Fruit fly (Drosophila melanogaster) whole organism, adult: ENCODE data around the gene Srx.

Experiments used
- CG11617 ChIP-seq: fragments of 200-800 bp; sonication (Bioruptor generic); optimal IDR thresholded peaks from 2 replicates; lab custom pipeline; 2017; ENCODE audit warnings: mild to moderate bottlenecking, missing biosample characterization, missing genetic modification reagents, missing genetic modification characterization
- CG12768 ChIP-seq: fragments of 200-800 bp; sonication (Bioruptor generic); optimal IDR thresholded peaks from 2 replicates; lab custom pipeline; 2017; ENCODE audit warnings: missing biosample characterization, missing genetic modification characterization, mild to moderate bottlenecking, moderate library complexity, missing genetic modification reagents
- CG14711 ChIP-seq: fragments of 200-800 bp; sonication (Bioruptor generic); optimal IDR thresholded peaks from 2 replicates; lab custom pipeline; 2018; ENCODE audit warnings: missing biosample characterization, mild to moderate bottlenecking, missing genetic modification characterization, moderate library complexity
- CG1620 ChIP-seq: fragments of 200-800 bp; sonication (Bioruptor generic); optimal IDR thresholded peaks from 2 replicates; lab custom pipeline; 2016; ENCODE audit warnings: missing biosample characterization, missing genetic modification characterization
- CG33017 ChIP-seq: fragments of 200-800 bp; sonication (Bioruptor generic); optimal IDR thresholded peaks from 2 replicates; lab custom pipeline; 2018; ENCODE audit warnings: missing biosample characterization, mild to moderate bottlenecking, missing genetic modification characterization, moderate library complexity
- CG5204 ChIP-seq: fragments of 200-800 bp; sonication (Bioruptor generic); optimal IDR thresholded peaks from 2 replicates; lab custom pipeline; 2016; ENCODE audit warnings: missing biosample characterization, missing genetic modification characterization
- CG7045 ChIP-seq: fragments of 200-800 bp; sonication (Bioruptor generic); optimal IDR thresholded peaks from 2 replicates; lab custom pipeline; 2017; ENCODE audit warnings: missing biosample characterization, mild to moderate bottlenecking, missing genetic modification characterization
- CG7101 ChIP-seq: fragments of 200-800 bp; sonication (Bioruptor generic); optimal IDR thresholded peaks from 2 replicates; lab custom pipeline; 2018; ENCODE audit warnings: missing biosample characterization, mild to moderate bottlenecking, missing genetic modification characterization, moderate library complexity
- Clk ChIP-seq: fragments of 200-800 bp; sonication (Bioruptor generic); optimal IDR thresholded peaks from 2 replicates; lab custom pipeline; 2017; ENCODE audit warnings: missing biosample characterization, missing genetic modification characterization
- Crg-1 ChIP-seq: fragments of 200-800 bp; sonication (Bioruptor generic); optimal IDR thresholded peaks from 2 replicates; lab custom pipeline; 2016; ENCODE audit warnings: missing biosample characterization, missing genetic modification characterization
- Hr96 ChIP-seq: fragments of 200-800 bp; sonication (Bioruptor generic); optimal IDR thresholded peaks from 2 replicates; lab custom pipeline; 2016; ENCODE audit warnings: missing biosample characterization, missing genetic modification characterization
- Mnt ChIP-seq: fragments of 200-800 bp; sonication (Bioruptor generic); optimal IDR thresholded peaks from 2 replicates; lab custom pipeline; 2016; ENCODE audit warnings: missing biosample characterization, mild to moderate bottlenecking, missing genetic modification characterization
- bab1 ChIP-seq: fragments of 200-800 bp; sonication (Bioruptor generic); optimal IDR thresholded peaks from 3 replicates; lab custom pipeline; 2019; ENCODE audit warnings: missing biosample characterization, mild to moderate bottlenecking, missing genetic modification characterization, moderate library complexity
- cic ChIP-seq: fragments of 200-800 bp; sonication (Bioruptor generic); optimal IDR thresholded peaks from 2 replicates; lab custom pipeline; 2017; ENCODE audit warnings: missing biosample characterization, mild to moderate bottlenecking, missing genetic modification characterization, moderate library complexity
- cnc ChIP-seq, 2 experiments: fragments of >200 bp; optimal IDR thresholded peaks; 2 replicates each; lab custom pipeline; 2017
- kay ChIP-seq: fragments of 200-800 bp; sonication (Bioruptor generic); peaks from one replicate; lab custom pipeline; 2016; ENCODE audit warnings: missing biosample characterization, missing genetic modification characterization, borderline replicate concordance
- ovo ChIP-seq: fragments of 200-800 bp; sonication (Bioruptor generic); optimal IDR thresholded peaks from 2 replicates; lab custom pipeline; 2016; ENCODE audit warnings: missing biosample characterization, missing genetic modification characterization
- pad ChIP-seq: fragments of 200-800 bp; sonication (Bioruptor generic); optimal IDR thresholded peaks from 3 replicates; lab custom pipeline; 2017; ENCODE audit warnings: missing biosample characterization, missing genetic modification characterization, mild to moderate bottlenecking, moderate library complexity, missing genetic modification reagents
- tj ChIP-seq: fragments of 200-800 bp; sonication (Bioruptor generic); optimal IDR thresholded peaks from 3 replicates; lab custom pipeline; 2017; ENCODE audit warnings: missing biosample characterization, mild to moderate bottlenecking, missing genetic modification characterization, moderate library complexity
- toe ChIP-seq: fragments of 200-800 bp; sonication (Bioruptor generic); optimal IDR thresholded peaks from 2 replicates; lab custom pipeline; 2016; ENCODE audit warnings: missing biosample characterization, missing genetic modification characterization

The Srx gene

DNA sequence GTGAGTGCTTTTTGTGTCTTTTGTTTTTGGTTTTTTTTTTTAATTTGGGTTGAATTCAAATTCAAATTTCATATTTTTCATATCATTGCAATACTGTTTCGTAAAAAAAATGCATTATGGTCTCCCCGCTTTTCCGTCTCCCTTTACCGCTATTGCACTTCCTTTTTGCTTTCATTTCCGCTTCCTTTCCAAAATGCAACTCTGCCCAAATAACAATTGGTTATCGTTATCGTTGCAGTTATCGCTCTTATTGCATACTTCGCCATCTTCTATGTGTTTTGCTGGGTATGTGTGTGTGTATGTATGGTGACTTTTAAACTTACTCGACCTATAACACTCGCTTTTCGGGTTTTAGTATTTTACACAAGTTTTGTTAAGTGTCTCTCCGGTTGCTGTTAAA lies 8.3 kb downstream of the Srx start:
- TF ChIP-seq CG33017 (tag; lab: Kevin White, UChicago) = no peak
- no peak for TF ChIP-seq toe (GFP tag; lab: Kevin White, UChicago)
- no peak for TF ChIP-seq Hr96 (GFP tag; lab: Kevin White, UChicago)
- TF ChIP-seq pad (GFP tag; lab: Kevin White, UChicago) = no peak
- TF ChIP-seq kay (GFP tag; lab: Kevin White, UChicago) = no peak
- no peak for TF ChIP-seq CG11617
- TF ChIP-seq Crg-1 = no peak
- no peak for TF ChIP-seq CG12768 (GFP tag; lab: Kevin White, UChicago)
- no peak for TF ChIP-seq CG7101
- TF ChIP-seq CG5204 (GFP tag; lab: Kevin White, UChicago) = no peak
- TF ChIP-seq CG1620 (GFP tag; lab: Kevin White, UChicago) = no peak
- no peak for TF ChIP-seq tj (GFP tag; lab: Kevin White, UChicago)
- no peak for TF ChIP-seq cic (GFP tag; lab: Kevin White, UChicago)
- no peak for TF ChIP-seq Clk (GFP tag; lab: Kevin White, UChicago)
- TF ChIP-seq Mnt (GFP tag; lab: Kevin White, UChicago) = no peak
- TF ChIP-seq ovo (GFP tag; lab: Kevin White, UChicago) = no peak
- no peak for TF ChIP-seq CG14711 (tag; lab: Kevin White, UChicago)
- no peak for TF ChIP-seq CG7045
- TF ChIP-seq bab1 = no peak
- TF ChIP-seq cnc (optimal IDR thresholded peaks at IDR 0.05; lab: Kevin White, UChicago) = no peak

- no peak for TF ChIP-seq Clk (GFP tag; lab: Kevin White, UChicago)
- no peak for TF ChIP-seq CG7101
These were observed 14.0 kb downstream of the Srx start for dm6 chrX:17870614-17871394.

dm6 chrX:17872310-17872709 lies 15.5 kb downstream of the Srx start:
- TF ChIP-seq CG5204 (GFP tag; lab: Kevin White, UChicago) = no peak
- TF ChIP-seq CG1620 (GFP tag; lab: Kevin White, UChicago) = no peak
- no peak for TF ChIP-seq Crg-1
- no peak for TF ChIP-seq CG14711 (tag; lab: Kevin White, UChicago)
- no peak for TF ChIP-seq CG7045
- no peak for TF ChIP-seq cic (GFP tag; lab: Kevin White, UChicago)
- TF ChIP-seq tj (GFP tag; lab: Kevin White, UChicago) = no peak
- TF ChIP-seq CG33017 (tag; lab: Kevin White, UChicago) = no peak
- no peak for TF ChIP-seq Mnt (GFP tag; lab: Kevin White, UChicago)
- TF ChIP-seq cnc (optimal IDR thresholded peaks at IDR 0.05; lab: Kevin White, UChicago) = no peak
- no peak for TF ChIP-seq toe (GFP tag; lab: Kevin White, UChicago)
- TF ChIP-seq kay (GFP tag; lab: Kevin White, UChicago) = no peak
- TF ChIP-seq pad (GFP tag; lab: Kevin White, UChicago) = no peak
- TF ChIP-seq ovo (GFP tag; lab: Kevin White, UChicago) = no peak
- TF ChIP-seq bab1 = no peak
- no peak for TF ChIP-seq Clk (GFP tag; lab: Kevin White, UChicago)
- no peak for TF ChIP-seq CG12768 (GFP tag; lab: Kevin White, UChicago)

DNA sequence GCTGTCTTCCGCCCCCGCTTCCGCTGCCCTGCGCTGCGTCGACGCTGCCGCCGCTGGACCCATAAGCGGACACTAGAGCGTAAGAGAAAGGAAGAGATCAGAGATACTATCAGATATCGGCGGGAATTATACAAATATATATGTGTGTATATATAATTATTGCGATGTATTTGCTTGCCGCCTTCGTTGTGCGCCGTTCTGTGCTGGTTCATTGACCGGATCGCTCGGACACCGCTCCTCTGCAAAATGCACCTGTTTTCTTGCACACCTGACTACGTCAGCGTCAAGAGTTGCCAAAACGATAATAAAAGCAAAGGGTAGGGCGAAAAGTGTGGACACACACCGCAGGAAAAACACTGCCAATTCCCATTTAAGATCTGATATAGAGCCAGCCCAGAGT lies 16.6 kb downstream of the Srx start:
- TF ChIP-seq kay (GFP tag; lab: Kevin White, UChicago) (no peak), CG11617 (no peak), pad (GFP tag; lab: Kevin White, UChicago) (no peak), cic (GFP tag; lab: Kevin White, UChicago) (no peak)

DNA sequence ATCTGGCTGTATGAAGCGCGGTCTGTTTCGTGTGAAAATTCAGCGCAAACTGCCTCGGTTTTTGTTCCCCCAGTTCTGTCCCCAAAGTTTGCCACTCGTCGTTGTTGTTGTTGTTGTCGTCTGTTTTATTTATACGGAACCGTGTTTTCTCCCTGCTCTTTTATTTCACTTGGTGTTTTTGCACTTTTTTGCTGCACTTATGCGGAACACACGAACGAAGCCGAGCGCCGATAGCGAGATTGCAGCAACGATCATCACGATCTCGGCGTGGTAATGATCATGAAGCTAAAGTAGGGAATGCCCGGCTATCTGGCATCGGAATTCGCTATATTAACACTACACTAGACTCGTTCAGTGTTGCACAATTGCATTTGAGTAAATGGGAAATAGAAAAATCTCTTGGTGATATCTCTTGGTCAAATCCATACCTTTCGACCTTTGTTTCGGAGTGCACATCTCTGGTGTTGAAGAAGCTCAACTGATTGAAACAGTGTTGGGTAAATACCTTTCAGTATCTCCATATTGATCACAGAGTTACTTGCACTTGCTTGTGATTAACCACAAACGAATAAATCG lies 18.3 kb downstream of the Srx start:
- TF ChIP-seq bab1 = no peak
- no peak for TF ChIP-seq kay (GFP tag; lab: Kevin White, UChicago)
- TF ChIP-seq CG12768 (GFP tag; lab: Kevin White, UChicago) = no peak

- TF ChIP-seq Clk (GFP tag; lab: Kevin White, UChicago) = no peak
- no peak for TF ChIP-seq bab1
- no peak for TF ChIP-seq Hr96 (GFP tag; lab: Kevin White, UChicago)
- no peak for TF ChIP-seq CG14711 (tag; lab: Kevin White, UChicago)
- no peak for TF ChIP-seq cic (GFP tag; lab: Kevin White, UChicago)
- TF ChIP-seq CG11617 = no peak
- TF ChIP-seq CG33017 (tag; lab: Kevin White, UChicago) = no peak
- no peak for TF ChIP-seq CG1620 (GFP tag; lab: Kevin White, UChicago)
- TF ChIP-seq ovo (GFP tag; lab: Kevin White, UChicago) = no peak
- no peak for TF ChIP-seq tj (GFP tag; lab: Kevin White, UChicago)
- no peak for TF ChIP-seq CG7045
- TF ChIP-seq CG7101 = no peak
- TF ChIP-seq Crg-1 = no peak
These were observed 18.9 kb downstream of the Srx start for dm6 chrX:17875695-17876094.

dm6 chrX:17876518-17876917 lies 19.7 kb downstream of the Srx start:
- TF ChIP-seq CG5204 (GFP tag; lab: Kevin White, UChicago) (no peak), Mnt (GFP tag; lab: Kevin White, UChicago) (no peak), kay (GFP tag; lab: Kevin White, UChicago) (peak; percentile 67), Clk (GFP tag; lab: Kevin White, UChicago) (no peak), CG14711 (tag; lab: Kevin White, UChicago) (peak; percentile 2), cic (GFP tag; lab: Kevin White, UChicago) (no peak), cnc (optimal IDR thresholded peaks at IDR 0.05; lab: Kevin White, UChicago) (no peak), CG11617 (no peak), ovo (GFP tag; lab: Kevin White, UChicago) (no peak), toe (GFP tag; lab: Kevin White, UChicago) (no peak), Crg-1 (no peak), CG1620 (GFP tag; lab: Kevin White, UChicago) (no peak), pad (GFP tag; lab: Kevin White, UChicago) (no peak)
